Worm (Caenorhabditis elegans): ENCODE data around the gene alh-9.

- no peak for TF ChIP-seq nhr-25 (tag; optimal IDR thresholded peaks at IDR 0.05; ENCODE audit: borderline replicate concordance, insufficient read depth)
- TF ChIP-seq set-16 (GFP tag; IDR thresholded peaks at IDR 0.05), result no peak
- TF ChIP-seq nhr-77 (tag; optimal IDR thresholded peaks at IDR 0.05), result no peak
- TF ChIP-seq spr-1 (tag; optimal IDR thresholded peaks at IDR 0.05), result no peak
- no peak for TF ChIP-seq lsy-2 (tag; optimal IDR thresholded peaks at IDR 0.05)
Measured at ce11 chrIII:5814799-5815198, 41.0 kb upstream of the alh-9 start, which contains the start of gene R12B2.7.

Data from whole organism, L4 larva.